Worm (Caenorhabditis elegans) whole organism, midembryonic: ENCODE results near the gene F54F7.6.

Experiments
- T22C8.4 ChIP-seq: fragments of 200-800 bp; sonication (Bioruptor generic); IDR thresholded peaks from 2 replicates; pipeline ENCODE4 v1.3.6; 2022; ENCODE audit warnings: missing genetic modification characterization, missing compliant biosample characterization
- flt-1 ChIP-seq: fragments of 200-800 bp; sonication (Bioruptor generic); IDR thresholded peaks from 2 replicates; pipeline ENCODE4 v1.3.6; 2022; ENCODE audit warnings: missing genetic modification characterization, missing compliant biosample characterization
- klf-2 ChIP-seq: fragments of 200-800 bp; sonication (Bioruptor generic); conservative IDR thresholded peaks from 2 replicates; pipeline ENCODE4 v1.3.6; 2022; ENCODE audit warnings: missing genetic modification reagents, missing genetic modification characterization, missing compliant biosample characterization
- ref-1 ChIP-seq: fragments of 200-800 bp; sonication (Bioruptor generic); conservative IDR thresholded peaks from 2 replicates; pipeline ENCODE4 v1.3.6; 2022; ENCODE audit warnings: missing genetic modification reagents, missing genetic modification characterization, missing compliant biosample characterization
- ztf-29 ChIP-seq: fragments of 200-800 bp; sonication (Bioruptor generic); IDR thresholded peaks from 2 replicates; pipeline ENCODE4 v1.3.6; 2022; ENCODE audit warnings: missing genetic modification reagents, missing genetic modification characterization, missing compliant biosample characterization

DNA sequence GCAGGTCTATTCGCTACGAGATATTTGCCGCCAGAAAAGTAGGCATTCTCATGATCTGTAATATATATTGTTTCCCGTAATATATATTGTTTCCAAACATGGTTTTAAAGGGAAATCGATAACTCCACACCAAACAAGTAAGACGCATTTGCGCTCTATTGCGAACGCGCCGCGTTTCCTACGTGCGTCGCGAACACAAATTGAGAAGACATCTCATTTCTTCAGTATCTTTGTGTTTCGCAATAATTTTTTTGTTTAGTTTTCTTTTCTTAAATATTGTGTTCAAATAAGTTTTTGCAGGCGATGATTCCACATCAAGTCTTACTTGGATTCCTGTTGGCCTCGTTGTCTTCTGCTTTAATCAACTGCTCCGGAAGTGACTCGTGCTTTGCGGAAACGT is at the start of gene F54F7.6:
- TF ChIP-seq klf-2 (GFP tag; lab: Robert Waterston, UW) (no peak), ref-1 (GFP tag; lab: Robert Waterston, UW) (no peak), T22C8.4 (GFP tag; lab: Robert Waterston, UW) (no peak), ztf-29 (GFP tag; lab: Robert Waterston, UW) (no peak), flt-1 (GFP tag; lab: Robert Waterston, UW) (no peak)
